Fruit fly (Drosophila melanogaster) whole organism, embryonic: Measurements from ENCODE around the gene puf.

Experiments used
- Atf3 ChIP-seq: fragments of 200-800 bp; sonication (Bioruptor generic); optimal IDR thresholded peaks from 3 replicates; lab custom pipeline; 2016; ENCODE audit warnings: missing biosample characterization, missing genetic modification characterization
- Atf6 ChIP-seq: fragments of 200-800 bp; sonication (Bioruptor generic); IDR thresholded peaks from 2 replicates; pipeline ENCODE4 v1.3.6; 2022; ENCODE audit warnings: missing biosample characterization, missing genetic modification characterization
- CG10543 ChIP-seq: fragments of 200-800 bp; sonication (Bioruptor generic); optimal IDR thresholded peaks from 3 replicates; lab custom pipeline; 2017; ENCODE audit warnings: missing biosample characterization, mild to moderate bottlenecking, missing genetic modification characterization, moderate library complexity
- CG1233 ChIP-seq: fragments of 200-800 bp; sonication (Bioruptor generic); optimal IDR thresholded peaks from 4 replicates; lab custom pipeline; 2018; ENCODE audit warnings: missing biosample characterization, mild to moderate bottlenecking, missing genetic modification characterization
- CG14014 ChIP-seq: fragments of 200-800 bp; sonication (Bioruptor generic); IDR thresholded peaks from 2 replicates; pipeline ENCODE4 v1.3.6; 2022; ENCODE audit warnings: missing biosample characterization, missing genetic modification characterization
- CG15514 ChIP-seq: fragments of 200-800 bp; sonication (Bioruptor generic); optimal IDR thresholded peaks from 3 replicates; lab custom pipeline; 2017; ENCODE audit warnings: missing biosample characterization, missing genetic modification characterization, mild to moderate bottlenecking, moderate library complexity, missing genetic modification reagents
- CG17912 ChIP-seq: fragments of 200-800 bp; sonication (Bioruptor generic); optimal IDR thresholded peaks from 2 replicates; lab custom pipeline; 2018; ENCODE audit warnings: missing biosample characterization, mild to moderate bottlenecking, missing genetic modification characterization
- CG1792 ChIP-seq: fragments of 200-800 bp; sonication (Bioruptor generic); optimal IDR thresholded peaks from 2 replicates; lab custom pipeline; 2016; ENCODE audit warnings: missing biosample characterization, missing genetic modification characterization
- CG18619 ChIP-seq: fragments of 200-800 bp; sonication (Bioruptor generic); optimal IDR thresholded peaks from 3 replicates; lab custom pipeline; 2017; ENCODE audit warnings: missing biosample characterization, mild to moderate bottlenecking, missing genetic modification characterization
- CG30020 ChIP-seq: fragments of 200-800 bp; optimal IDR thresholded peaks from 2 replicates; lab custom pipeline; 2019; ENCODE audit warnings: missing biosample characterization, mild to moderate bottlenecking, missing genetic modification characterization, moderate library complexity
- CG4404 ChIP-seq: fragments of 200-800 bp; sonication (Bioruptor generic); IDR thresholded peaks from 2 replicates; pipeline ENCODE4 v1.3.6; 2022; ENCODE audit warnings: missing biosample characterization, missing genetic modification characterization
- CG4424 ChIP-seq: fragments of 200-800 bp; sonication (Bioruptor generic); optimal IDR thresholded peaks from 3 replicates; lab custom pipeline; 2016; ENCODE audit warnings: missing biosample characterization, missing genetic modification characterization
- CG6175 ChIP-seq: fragments of 200-800 bp; sonication (Bioruptor generic); IDR thresholded peaks from 3 replicates; pipeline ENCODE4 v1.3.6; 2022; ENCODE audit warnings: missing biosample characterization, missing genetic modification characterization
- CG7556 ChIP-seq: fragments of 200-800 bp; sonication (Bioruptor generic); optimal IDR thresholded peaks from 2 replicates; lab custom pipeline; 2017; ENCODE audit warnings: missing biosample characterization, mild to moderate bottlenecking, missing genetic modification characterization
- CG7786 ChIP-seq: fragments of 200-800 bp; sonication (Bioruptor generic); optimal IDR thresholded peaks from 2 replicates; lab custom pipeline; 2016; ENCODE audit warnings: missing biosample characterization, missing genetic modification characterization
- CG8478 ChIP-seq: fragments of >200 bp; optimal IDR thresholded peaks from 2 replicates; lab custom pipeline; 2018
- CG9876 ChIP-seq: fragments of 200-800 bp; sonication (Bioruptor generic); optimal IDR thresholded peaks from 2 replicates; lab custom pipeline; 2016; ENCODE audit warnings: missing biosample characterization, missing genetic modification characterization
- CoRest ChIP-seq: fragments of 200-800 bp; sonication (Bioruptor generic); optimal IDR thresholded peaks from 3 replicates; lab custom pipeline; 2018; ENCODE audit warnings: missing biosample characterization, mild to moderate bottlenecking, missing genetic modification characterization, moderate library complexity
- Drgx ChIP-seq: fragments of 200-800 bp; sonication (Bioruptor generic); IDR thresholded peaks from 2 replicates; pipeline ENCODE4 v1.3.6; 2022; ENCODE audit warnings: missing biosample characterization, missing genetic modification characterization
- Eip74EF ChIP-seq, 2 experiments: fragments of 200-800 bp in 1 of 2; fragments of >200 bp in 1 of 2; sonication (Bioruptor generic) in 1 of 2; optimal IDR thresholded peaks; 2 replicates each; lab custom pipeline; 2017 to 2019; ENCODE audit warnings: missing biosample characterization in 2 of 2, missing genetic modification characterization in 2 of 2, mild to moderate bottlenecking in 1 of 2, moderate library complexity in 1 of 2
- Elba2 ChIP-seq: fragments of 200-800 bp; sonication (Bioruptor generic); optimal IDR thresholded peaks from 3 replicates; lab custom pipeline; 2016; ENCODE audit warnings: missing biosample characterization, missing genetic modification characterization
- H15 ChIP-seq: fragments of 200-800 bp; sonication (Bioruptor generic); IDR thresholded peaks from 3 replicates; pipeline ENCODE4 v1.3.6; 2022; ENCODE audit warnings: missing biosample characterization, missing genetic modification characterization
- HLH3B ChIP-seq: fragments of 200-800 bp; sonication (Bioruptor generic); IDR thresholded peaks from 2 replicates; pipeline ENCODE4 v1.3.6; 2022; ENCODE audit warnings: missing biosample characterization, missing genetic modification characterization
- HLH4C ChIP-seq: fragments of 200-800 bp; sonication (Bioruptor generic); IDR thresholded peaks from 3 replicates; pipeline ENCODE4 v1.3.6; 2022; ENCODE audit warnings: missing biosample characterization, missing genetic modification characterization; ENCODE audit not compliant: partially characterized antibody
- Hmx ChIP-seq: fragments of 200-800 bp; sonication (Bioruptor generic); optimal IDR thresholded peaks from 2 replicates; lab custom pipeline; 2016; ENCODE audit warnings: missing biosample characterization, missing genetic modification characterization
- Hr3 ChIP-seq: fragments of 200-800 bp; sonication (Bioruptor generic); optimal IDR thresholded peaks from 3 replicates; lab custom pipeline; 2016; ENCODE audit warnings: missing biosample characterization, missing genetic modification characterization
- Hr51 ChIP-seq, 2 experiments: fragments of 200-800 bp; sonication (Bioruptor generic); optimal IDR thresholded peaks; 2 replicates in 1 of 2; 3 replicates in 1 of 2; lab custom pipeline; 2016 to 2018; ENCODE audit warnings: missing biosample characterization in 2 of 2, missing genetic modification characterization in 2 of 2, mild to moderate bottlenecking in 1 of 2, moderate library complexity in 1 of 2
- Jarid2 ChIP-seq: fragments of 200-800 bp; sonication (Bioruptor generic); optimal IDR thresholded peaks from 3 replicates; lab custom pipeline; 2017; ENCODE audit warnings: mild to moderate bottlenecking, missing biosample characterization, missing genetic modification reagents, missing genetic modification characterization
- Meics ChIP-seq: fragments of 200-800 bp; sonication (Bioruptor generic); optimal IDR thresholded peaks from 2 replicates; lab custom pipeline; 2017; ENCODE audit warnings: missing biosample characterization, mild to moderate bottlenecking, missing genetic modification characterization
- NFAT ChIP-seq: fragments of 200-800 bp; sonication (Bioruptor generic); IDR thresholded peaks from 2 replicates; pipeline ENCODE4 v1.3.6; 2022; ENCODE audit warnings: missing biosample characterization, missing genetic modification characterization
- Neu2 ChIP-seq: fragments of 200-800 bp; sonication (Bioruptor generic); optimal IDR thresholded peaks from 3 replicates; lab custom pipeline; 2016; ENCODE audit warnings: missing biosample characterization, missing genetic modification characterization, borderline replicate concordance
- Nf-YB ChIP-seq: fragments of 200-800 bp; sonication (Bioruptor generic); optimal IDR thresholded peaks from 3 replicates; lab custom pipeline; 2019; ENCODE audit warnings: missing biosample characterization, mild to moderate bottlenecking, missing genetic modification characterization, moderate library complexity
- Rfx ChIP-seq: fragments of 200-800 bp; sonication (Bioruptor generic); IDR thresholded peaks from 2 replicates; pipeline ENCODE4 v1.3.6; 2022; ENCODE audit warnings: missing biosample characterization, missing genetic modification characterization
- Sry-β ChIP-seq: fragments of 200-800 bp; sonication (Bioruptor generic); optimal IDR thresholded peaks from 2 replicates; lab custom pipeline; 2018; ENCODE audit warnings: missing biosample characterization, mild to moderate bottlenecking, missing genetic modification characterization, moderate library complexity
- Trl ChIP-seq, 3 experiments: fragments of >200 bp in 2 of 3; fragments of 200-800 bp in 1 of 3; sonication (Bioruptor generic) in 1 of 3; optimal IDR thresholded peaks; 2 replicates in 1 of 3; 3 replicates in 2 of 3; lab custom pipeline; 2016 to 2017; ENCODE audit warnings: missing biosample characterization in 1 of 3, missing genetic modification characterization in 1 of 3
- Xbp1 ChIP-seq: fragments of 200-800 bp; sonication (Bioruptor generic); optimal IDR thresholded peaks from 3 replicates; lab custom pipeline; 2016; ENCODE audit warnings: missing biosample characterization, mild to moderate bottlenecking, missing genetic modification characterization
- cg ChIP-seq: fragments of 200-800 bp; sonication (Bioruptor generic); optimal IDR thresholded peaks from 3 replicates; lab custom pipeline; 2019; ENCODE audit warnings: missing biosample characterization, mild to moderate bottlenecking, missing genetic modification characterization, moderate library complexity
- chn ChIP-seq: fragments of 200-800 bp; sonication (Bioruptor generic); optimal IDR thresholded peaks from 2 replicates; lab custom pipeline; 2016; ENCODE audit warnings: missing biosample characterization, missing genetic modification characterization
- ftz-f1 ChIP-seq: fragments of 200-800 bp; sonication (Bioruptor generic); optimal IDR thresholded peaks from 2 replicates; lab custom pipeline; 2016; ENCODE audit warnings: missing biosample characterization, missing genetic modification characterization
- gfzf ChIP-seq: fragments of 200-800 bp; sonication (Bioruptor generic); optimal IDR thresholded peaks from 2 replicates; lab custom pipeline; 2016; ENCODE audit warnings: missing biosample characterization, mild to moderate bottlenecking, missing genetic modification characterization, moderate library complexity
- jing ChIP-seq: fragments of 200-800 bp; sonication (Bioruptor generic); optimal IDR thresholded peaks from 2 replicates; lab custom pipeline; 2018; ENCODE audit warnings: missing biosample characterization, mild to moderate bottlenecking, missing genetic modification characterization
- lab ChIP-seq: fragments of 200-800 bp; sonication (Bioruptor generic); optimal IDR thresholded peaks from 3 replicates; lab custom pipeline; 2017; ENCODE audit warnings: missing biosample characterization, missing genetic modification characterization, mild to moderate bottlenecking, moderate library complexity, missing genetic modification reagents
- peb ChIP-seq: fragments of 200-800 bp; sonication (Bioruptor generic); IDR thresholded peaks from 2 replicates; pipeline ENCODE4 v1.3.6; 2022; ENCODE audit warnings: missing biosample characterization, missing genetic modification characterization
- ro ChIP-seq: fragments of 200-800 bp; sonication (Bioruptor generic); IDR thresholded peaks from 2 replicates; pipeline ENCODE4 v1.3.6; 2022; ENCODE audit warnings: missing biosample characterization, missing genetic modification characterization
- sens-2 ChIP-seq: fragments of 200-800 bp; sonication (Bioruptor generic); IDR thresholded peaks from 2 replicates; pipeline ENCODE4 v1.3.6; 2022; ENCODE audit warnings: missing biosample characterization, missing genetic modification characterization
- sima ChIP-seq: fragments of 200-800 bp; sonication (Bioruptor generic); optimal IDR thresholded peaks from 2 replicates; lab custom pipeline; 2016; ENCODE audit warnings: missing biosample characterization, missing genetic modification characterization
- sqz ChIP-seq: fragments of 200-800 bp; sonication (Bioruptor generic); optimal IDR thresholded peaks from 3 replicates; lab custom pipeline; 2018; ENCODE audit warnings: missing biosample characterization, mild to moderate bottlenecking, missing genetic modification characterization
- tna ChIP-seq: fragments of 200-800 bp; sonication (Bioruptor generic); IDR thresholded peaks from 2 replicates; pipeline ENCODE4 v1.3.6; 2022; ENCODE audit warnings: missing biosample characterization, missing genetic modification characterization; ENCODE audit not compliant: partially characterized antibody
- vfl ChIP-seq: fragments of 200-800 bp; sonication (Bioruptor generic); optimal IDR thresholded peaks from 2 replicates; lab custom pipeline; 2016; ENCODE audit warnings: missing biosample characterization, missing genetic modification characterization
- vnd ChIP-seq: fragments of 200-800 bp; sonication (Bioruptor generic); IDR thresholded peaks from 3 replicates; pipeline ENCODE4 v1.3.6; 2022; ENCODE audit warnings: missing biosample characterization, missing genetic modification characterization; ENCODE audit not compliant: partially characterized antibody

puf gene

DNA sequence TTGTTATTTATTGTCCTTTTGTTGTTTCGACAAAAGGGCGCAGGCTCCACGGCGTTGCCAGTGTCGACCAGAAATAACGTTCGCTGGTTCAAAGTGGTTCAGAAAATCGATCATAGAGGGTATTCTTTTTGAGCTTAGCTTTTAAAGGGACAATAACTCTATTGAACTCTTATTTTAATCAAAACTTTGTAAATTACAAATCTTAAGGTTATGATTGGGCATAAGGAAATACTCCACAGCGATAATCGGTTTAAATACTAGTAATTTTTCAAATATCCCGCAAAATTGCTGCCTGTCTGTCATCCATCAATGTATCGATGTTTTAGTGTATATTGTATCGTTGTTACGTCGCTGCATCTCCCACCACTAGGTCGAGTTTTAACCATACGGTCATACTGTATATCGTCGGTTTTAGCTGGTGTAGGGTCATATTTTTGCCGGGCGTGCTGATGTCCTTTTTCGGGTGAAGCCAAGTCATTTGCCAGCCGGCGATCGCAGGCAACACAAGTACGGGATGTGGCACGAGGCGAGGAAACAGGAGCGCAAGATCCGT lies 5.0 kb upstream of the puf start, which contains the start of the genes CG31125 and CG6695 (continued):
- TF ChIP-seq H15 (peak; percentile 24; the same call in 1 of the 3 replicates), Nf-YB (GFP tag; lab: Kevin White, UChicago) (no peak), Hr51 (GFP tag; optimal IDR thresholded peaks at IDR 0.05; lab: Kevin White, UChicago) (peak in 1 of 2 experiments; percentile 35), lab (GFP tag; lab: Kevin White, UChicago) (no peak), tna (peak; percentile 57), CG1233 (GFP tag; lab: Kevin White, UChicago) (peak; percentile 24), Rfx (GFP tag; lab: Robert Waterston, UW) (peak; percentile 75), Hr3 (GFP tag; lab: Kevin White, UChicago) (peak; percentile 33), Trl (optimal IDR thresholded peaks at IDR 0.05; lab: Kevin White, UChicago) (no peak), Trl (GFP tag; optimal IDR thresholded peaks at IDR 0.05; lab: Kevin White, UChicago) (peak; percentile 67), CoRest (tag; lab: Kevin White, UChicago) (peak; percentile 77), CG17912 (no peak), gfzf (GFP tag; lab: Kevin White, UChicago) (peak; percentile 76), CG4404 (GFP tag; lab: Robert Waterston, UW) (peak; percentile 34; the same call in 1 of the 2 replicates), CG4424 (GFP tag; lab: Kevin White, UChicago) (peak; percentile 24), CG6175 (GFP tag; lab: Robert Waterston, UW) (no peak), CG30020 (peak; percentile 54), Neu2 (GFP tag; lab: Kevin White, UChicago) (peak; percentile 79), chn (GFP tag; lab: Kevin White, UChicago) (peak; percentile 72), Hmx (GFP tag; lab: Kevin White, UChicago) (no peak), Sry-β (GFP tag; lab: Kevin White, UChicago) (no peak), vnd (GFP tag; lab: Robert Waterston, UW) (peak; percentile 73), HLH4C (GFP tag; lab: Robert Waterston, UW) (peak; percentile 72; the same call in 1 of the 3 replicates), CG15514 (GFP tag; lab: Kevin White, UChicago) (peak; percentile 98), NFAT (peak; percentile 63; the same call in 1 of the 2 replicates), Drgx (GFP tag; lab: Robert Waterston, UW) (no peak), vfl (GFP tag; lab: Kevin White, UChicago) (peak; percentile 35), ro (no peak), sens-2 (GFP tag; lab: Robert Waterston, UW) (no peak), Elba2 (GFP tag; lab: Kevin White, UChicago) (peak; percentile 28), sqz (GFP tag; lab: Kevin White, UChicago) (no peak), Atf3 (GFP tag; lab: Kevin White, UChicago) (peak; percentile 48), jing (GFP tag; lab: Kevin White, UChicago) (no peak), CG9876 (no peak), cg (GFP tag; lab: Kevin White, UChicago) (no peak), CG10543 (GFP tag; lab: Kevin White, UChicago) (peak; percentile 20), CG1792 (GFP tag; lab: Kevin White, UChicago) (no peak), peb (GFP tag; lab: Robert Waterston, UW) (no peak), CG7556 (GFP tag; lab: Kevin White, UChicago) (peak; percentile 34), CG18619 (GFP tag; lab: Kevin White, UChicago) (peak; percentile 35), CG8478 (lab: Kevin White, UChicago) (no peak), ftz-f1 (GFP tag; lab: Kevin White, UChicago) (no peak), Atf6 (GFP tag; lab: Robert Waterston, UW) (peak; percentile 40; the same call in 1 of the 2 replicates), CG7786 (peak; percentile 71), sima (no peak), Jarid2 (no peak), Xbp1 (GFP tag; lab: Kevin White, UChicago) (peak; percentile 71), HLH3B (GFP tag; lab: Robert Waterston, UW) (no peak), CG14014 (GFP tag; lab: Robert Waterston, UW) (no peak), Eip74EF (GFP tag; optimal IDR thresholded peaks at IDR 0.05; lab: Kevin White, UChicago) (no peak), Meics (GFP tag; lab: Kevin White, UChicago) (no peak)
